Fruit fly (Drosophila melanogaster): ENCODE results near the gene Ddc.

The Ddc gene

DNA sequence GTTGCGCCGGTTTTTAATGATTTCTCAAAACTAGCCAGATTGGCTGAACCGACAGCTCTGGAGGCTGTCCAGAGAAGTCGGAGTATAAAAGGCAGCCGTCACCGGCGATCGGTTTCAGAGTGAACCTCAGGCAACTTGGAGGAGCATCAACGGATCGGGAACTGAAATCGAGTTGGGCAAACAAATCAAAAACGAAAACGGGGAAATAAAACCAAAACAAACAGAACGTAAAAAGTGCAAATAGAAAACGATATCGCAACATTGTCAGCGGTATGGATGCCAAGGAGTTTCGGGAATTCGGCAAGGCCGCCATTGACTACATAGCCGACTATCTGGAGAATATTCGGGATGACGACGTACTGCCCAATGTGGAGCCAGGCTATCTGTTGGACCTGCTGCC is 8.4 kb downstream of the Ddc start:
- no peak for TF ChIP-seq Mnt (GFP tag; optimal IDR thresholded peaks at IDR 0.05)
- TF ChIP-seq CG12768 (GFP tag; optimal IDR thresholded peaks at IDR 0.05): no peak
- TF ChIP-seq toe (GFP tag; optimal IDR thresholded peaks at IDR 0.05): no peak
- TF ChIP-seq CG7045 (GFP tag; optimal IDR thresholded peaks at IDR 0.05): no peak
- no peak for TF ChIP-seq CG7101 (tag; optimal IDR thresholded peaks at IDR 0.05)
- no peak for TF ChIP-seq tj (GFP tag; optimal IDR thresholded peaks at IDR 0.05)
- TF ChIP-seq CG1620 (GFP tag; optimal IDR thresholded peaks at IDR 0.05): no peak
- no peak for TF ChIP-seq CG11617 (GFP tag; optimal IDR thresholded peaks at IDR 0.05)
- TF ChIP-seq pad (GFP tag; optimal IDR thresholded peaks at IDR 0.05): no peak
- TF ChIP-seq Crg-1 (GFP tag; optimal IDR thresholded peaks at IDR 0.05): no peak
- no peak for TF ChIP-seq ovo (GFP tag; optimal IDR thresholded peaks at IDR 0.05)
- TF ChIP-seq cnc (optimal IDR thresholded peaks at IDR 0.05): no peak
- no peak for TF ChIP-seq CG5204 (GFP tag; optimal IDR thresholded peaks at IDR 0.05)
- TF ChIP-seq Hr96 (GFP tag; optimal IDR thresholded peaks at IDR 0.05): no peak

DNA sequence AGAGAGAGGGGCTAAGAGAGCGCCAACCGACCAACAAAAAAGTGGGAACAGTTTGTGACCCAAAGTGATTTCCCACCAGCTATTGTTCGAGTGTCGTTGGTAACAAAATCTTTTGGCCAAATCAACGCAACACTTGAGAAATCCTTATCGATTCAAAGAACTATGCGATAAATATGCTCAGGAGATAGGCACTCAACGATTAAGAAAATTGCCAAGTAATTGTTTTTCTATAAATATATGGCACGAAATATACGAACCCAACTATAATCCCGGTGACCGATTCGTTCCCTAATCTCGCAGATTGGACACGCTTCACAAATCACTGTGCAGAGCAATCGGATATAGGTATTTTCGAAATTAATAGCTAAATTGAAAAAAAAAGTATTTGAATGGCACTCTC is 9.0 kb downstream of the Ddc start:
- TF ChIP-seq Hr96 (GFP tag; optimal IDR thresholded peaks at IDR 0.05): no peak

DNA sequence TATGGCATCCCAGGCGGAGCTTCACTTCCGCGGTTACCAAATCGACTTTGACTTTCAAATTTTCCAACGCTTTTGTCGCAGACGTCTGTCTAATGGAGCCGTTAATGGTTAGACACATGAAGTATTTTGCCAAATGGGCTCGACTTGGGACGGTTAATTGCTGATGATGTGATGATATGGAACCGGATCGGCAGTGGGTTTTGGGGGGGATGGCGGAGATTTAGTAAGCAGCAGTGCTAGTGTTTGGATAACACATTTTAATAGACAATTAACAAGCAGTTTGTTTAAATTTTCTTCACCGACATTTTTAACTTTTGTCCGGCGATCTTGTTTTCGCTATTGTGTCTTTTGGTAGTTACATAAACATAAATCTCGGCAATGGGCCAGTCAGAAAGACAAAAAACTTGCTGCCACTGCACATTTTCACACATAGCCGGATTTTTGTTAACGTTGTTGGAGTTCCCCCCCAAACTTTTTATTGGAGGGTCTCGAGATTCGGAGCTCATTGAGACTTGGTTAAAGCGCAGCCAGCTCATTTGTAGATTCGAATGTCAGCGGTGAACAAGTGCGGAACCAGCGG is 10.4 kb downstream of the Ddc start, which contains the start of gene amd:
Gene amd, plus strand, starts transcription at position 530 of the 580 bp plus-strand sequence.
- no peak for TF ChIP-seq tj (GFP tag; optimal IDR thresholded peaks at IDR 0.05)
- TF ChIP-seq kay (GFP tag; ENCODE audit: borderline replicate concordance): no peak
- TF ChIP-seq CG7101 (tag; optimal IDR thresholded peaks at IDR 0.05): no peak
- TF ChIP-seq CG12768 (GFP tag; optimal IDR thresholded peaks at IDR 0.05): no peak
- no peak for TF ChIP-seq CG5204 (GFP tag; optimal IDR thresholded peaks at IDR 0.05)
- TF ChIP-seq Mnt (GFP tag; optimal IDR thresholded peaks at IDR 0.05): no peak
- TF ChIP-seq cic (GFP tag; optimal IDR thresholded peaks at IDR 0.05): no peak
- no peak for TF ChIP-seq pad (GFP tag; optimal IDR thresholded peaks at IDR 0.05)
- no peak for TF ChIP-seq cnc (optimal IDR thresholded peaks at IDR 0.05)
- no peak for TF ChIP-seq CG7045 (GFP tag; optimal IDR thresholded peaks at IDR 0.05)
- TF ChIP-seq CG1620 (GFP tag; optimal IDR thresholded peaks at IDR 0.05): no peak
- no peak for TF ChIP-seq CG33017 (tag; optimal IDR thresholded peaks at IDR 0.05)
- TF ChIP-seq bab1 (GFP tag; optimal IDR thresholded peaks at IDR 0.05): no peak
- TF ChIP-seq Clk (GFP tag; optimal IDR thresholded peaks at IDR 0.05): no peak
- no peak for TF ChIP-seq CG11617 (GFP tag; optimal IDR thresholded peaks at IDR 0.05)
- TF ChIP-seq Hr96 (GFP tag; optimal IDR thresholded peaks at IDR 0.05): no peak

DNA sequence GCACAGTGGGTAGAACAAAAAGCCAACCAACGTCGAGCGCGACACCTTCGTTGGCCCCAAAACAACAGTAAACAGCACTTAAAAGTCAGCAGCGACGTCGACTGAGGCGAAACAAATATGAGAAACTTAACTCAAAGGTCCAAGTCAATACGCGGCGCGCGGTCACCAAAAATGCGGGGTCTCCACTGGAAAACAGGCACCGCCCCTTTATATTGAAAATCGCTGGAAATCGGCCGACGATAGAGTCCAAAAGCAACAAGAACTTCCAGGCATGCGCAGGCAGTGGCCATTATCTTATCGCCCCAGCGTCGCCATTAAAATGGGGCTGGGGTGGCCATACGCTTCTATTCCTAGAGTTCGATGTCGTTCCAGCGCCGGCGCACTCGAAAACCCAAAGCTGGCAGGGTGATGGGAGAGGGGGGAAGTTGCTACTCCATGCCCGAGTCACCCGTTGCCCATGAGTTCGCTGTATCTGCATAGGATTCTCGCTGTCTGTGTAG is 11.7 kb downstream of the Ddc start, which contains the start of gene Lim3:
Gene Lim3, minus strand, starts transcription at position 51 of the 500 bp plus-strand sequence.
- TF ChIP-seq kay (GFP tag; ENCODE audit: borderline replicate concordance): no peak
- TF ChIP-seq pad (GFP tag; optimal IDR thresholded peaks at IDR 0.05): peak; percentile 46
- TF ChIP-seq bab1 (GFP tag; optimal IDR thresholded peaks at IDR 0.05): no peak

DNA sequence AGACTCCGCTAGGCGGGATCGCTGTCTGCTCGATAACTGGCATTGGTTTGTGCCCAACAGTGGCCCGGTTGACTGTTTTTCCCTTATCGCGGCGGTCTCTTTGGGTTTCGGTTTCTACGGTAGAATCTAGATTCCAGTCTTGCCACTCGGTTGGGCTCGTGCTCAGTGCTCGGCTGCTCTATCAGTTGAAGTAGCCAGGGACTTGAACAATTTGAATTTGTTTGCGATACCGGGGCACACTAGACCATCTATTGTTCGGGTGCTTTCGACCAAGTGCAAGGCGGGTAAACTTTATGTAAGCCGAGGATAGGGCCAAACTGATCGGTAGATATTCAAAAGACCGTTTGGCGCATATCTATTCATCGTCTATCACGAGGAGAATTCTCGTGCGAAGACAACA is 13.9 kb downstream of the Ddc start:
- TF ChIP-seq ovo (GFP tag; optimal IDR thresholded peaks at IDR 0.05) (no peak), CG12768 (GFP tag; optimal IDR thresholded peaks at IDR 0.05) (no peak), cic (GFP tag; optimal IDR thresholded peaks at IDR 0.05) (no peak), Mnt (GFP tag; optimal IDR thresholded peaks at IDR 0.05) (no peak), kay (GFP tag; ENCODE audit: borderline replicate concordance) (no peak), toe (GFP tag; optimal IDR thresholded peaks at IDR 0.05) (no peak), CG11617 (GFP tag; optimal IDR thresholded peaks at IDR 0.05) (no peak), bab1 (GFP tag; optimal IDR thresholded peaks at IDR 0.05) (no peak), pad (GFP tag; optimal IDR thresholded peaks at IDR 0.05) (no peak), CG14711 (tag; optimal IDR thresholded peaks at IDR 0.05) (no peak)

DNA sequence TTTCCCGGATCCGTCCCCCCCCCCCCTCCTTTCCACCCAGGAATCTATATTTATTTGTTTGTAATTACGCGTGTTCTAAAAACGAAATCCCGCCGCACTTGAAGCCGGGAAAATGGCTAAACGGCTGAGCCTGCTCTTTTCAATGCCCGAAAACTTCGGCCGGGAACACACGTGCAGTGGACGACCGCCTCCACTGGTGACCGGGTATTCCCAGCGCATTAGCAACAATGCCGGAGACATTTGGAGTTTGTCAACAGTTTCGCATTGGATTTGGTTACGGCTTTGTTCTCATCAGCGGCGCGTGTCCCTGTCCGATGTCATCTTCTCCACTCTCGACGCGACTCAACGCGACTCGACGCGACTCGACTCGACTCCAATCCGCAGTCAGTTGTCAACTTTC is 15.7 kb downstream of the Ddc start:
- TF ChIP-seq bab1 (GFP tag; optimal IDR thresholded peaks at IDR 0.05) (no peak), kay (GFP tag; ENCODE audit: borderline replicate concordance) (no peak), CG12768 (GFP tag; optimal IDR thresholded peaks at IDR 0.05) (no peak), tj (GFP tag; optimal IDR thresholded peaks at IDR 0.05) (no peak), Clk (GFP tag; optimal IDR thresholded peaks at IDR 0.05) (no peak), CG33017 (tag; optimal IDR thresholded peaks at IDR 0.05) (no peak), toe (GFP tag; optimal IDR thresholded peaks at IDR 0.05) (no peak), ovo (GFP tag; optimal IDR thresholded peaks at IDR 0.05) (no peak), cnc (optimal IDR thresholded peaks at IDR 0.05) (no peak), Mnt (GFP tag; optimal IDR thresholded peaks at IDR 0.05) (no peak), CG1620 (GFP tag; optimal IDR thresholded peaks at IDR 0.05) (no peak), CG14711 (tag; optimal IDR thresholded peaks at IDR 0.05) (no peak)

DNA sequence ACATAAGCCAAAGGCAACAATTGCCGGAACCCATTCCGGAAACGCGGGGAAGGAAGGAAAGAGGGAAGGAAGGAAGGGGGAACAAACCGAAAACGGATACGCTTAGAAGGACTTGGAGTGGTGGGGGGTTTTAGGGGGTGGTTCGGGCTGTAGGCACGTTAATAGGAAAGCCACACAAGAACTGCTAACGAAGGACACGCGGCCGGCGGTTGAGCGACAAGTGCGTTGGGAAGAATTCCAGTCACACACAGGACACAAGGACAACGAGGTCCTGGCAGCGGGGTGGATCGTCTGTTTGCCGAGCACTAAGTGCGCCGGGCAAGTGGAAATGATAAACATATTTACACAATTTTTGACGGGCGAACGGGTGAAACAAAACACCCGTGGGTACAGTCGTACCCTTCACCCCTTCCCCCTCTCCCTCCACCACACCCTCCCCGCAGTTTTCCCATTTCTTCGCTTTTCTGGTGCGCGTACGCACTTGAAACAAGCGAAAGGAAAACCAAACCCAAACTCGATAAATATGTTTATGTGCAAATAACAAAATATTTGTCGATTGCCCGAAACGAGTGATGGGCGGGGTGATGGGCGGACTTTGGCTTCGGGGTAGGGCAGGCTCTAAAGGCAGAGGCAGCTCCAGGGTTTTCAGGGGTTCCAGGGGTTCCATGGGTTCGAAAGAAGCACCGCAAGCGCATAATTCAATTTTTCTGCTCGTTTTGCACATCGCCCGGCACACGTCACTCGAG is 16.8 kb downstream of the Ddc start:
- TF ChIP-seq kay (GFP tag; ENCODE audit: borderline replicate concordance): no peak
- TF ChIP-seq cnc (optimal IDR thresholded peaks at IDR 0.05): no peak
- TF ChIP-seq Mnt (GFP tag; optimal IDR thresholded peaks at IDR 0.05): no peak
